Fruit fly (Drosophila melanogaster) whole organism, embryonic: Measurements from ENCODE around the gene pyx.
A peak's percentile ranks its signal among the peaks of the same experiment; 100 is the strongest.

ENCODE experiments used
- Adf1 ChIP-seq: fragments of 200-800 bp; sonication (Bioruptor generic); IDR thresholded peaks from 2 replicates; pipeline ENCODE4 v1.3.6; 2022; ENCODE audit warnings: missing biosample characterization, missing genetic modification characterization
- Bdp1 ChIP-seq: fragments of 200-800 bp; sonication (Bioruptor generic); optimal IDR thresholded peaks from 3 replicates; lab custom pipeline; 2016; ENCODE audit warnings: missing biosample characterization, missing genetic modification characterization
- CG10209 ChIP-seq: fragments of 200-800 bp; sonication (Bioruptor generic); optimal IDR thresholded peaks from 3 replicates; lab custom pipeline; 2017; ENCODE audit warnings: missing biosample characterization, mild to moderate bottlenecking, missing genetic modification characterization, missing genetic modification reagents
- CG10366 ChIP-seq: fragments of 200-800 bp; sonication (Bioruptor generic); IDR thresholded peaks from 2 replicates; pipeline ENCODE4 v1.3.6; 2022; ENCODE audit warnings: missing biosample characterization, missing genetic modification characterization
- CG11560 ChIP-seq: fragments of 200-800 bp; sonication (Bioruptor generic); IDR thresholded peaks from 3 replicates; pipeline ENCODE4 v1.3.6; 2022; ENCODE audit warnings: missing biosample characterization, missing genetic modification characterization
- CG11723 ChIP-seq: fragments of 200-800 bp; sonication (Bioruptor generic); optimal IDR thresholded peaks from 2 replicates; lab custom pipeline; 2017; ENCODE audit warnings: missing biosample characterization, mild to moderate bottlenecking, missing genetic modification characterization
- CG12744 ChIP-seq: fragments of 200-800 bp; sonication (Bioruptor generic); optimal IDR thresholded peaks from 2 replicates; lab custom pipeline; 2016; ENCODE audit warnings: missing biosample characterization, missing genetic modification characterization
- CG13624 ChIP-seq: fragments of 200-800 bp; sonication (Bioruptor generic); optimal IDR thresholded peaks from 2 replicates; lab custom pipeline; 2016; ENCODE audit warnings: missing biosample characterization, missing genetic modification characterization
- CG14710 ChIP-seq: fragments of 200-800 bp; sonication (Bioruptor generic); optimal IDR thresholded peaks from 3 replicates; lab custom pipeline; 2019; ENCODE audit warnings: missing biosample characterization, mild to moderate bottlenecking, missing genetic modification characterization, moderate library complexity
- CG15269 ChIP-seq: fragments of 200-800 bp; sonication (Bioruptor generic); optimal IDR thresholded peaks from 2 replicates; lab custom pipeline; 2018; ENCODE audit warnings: missing biosample characterization, mild to moderate bottlenecking, missing genetic modification characterization, moderate library complexity
- CG16863 ChIP-seq: fragments of 200-800 bp; sonication (Bioruptor generic); optimal IDR thresholded peaks from 3 replicates; lab custom pipeline; 2016; ENCODE audit warnings: missing biosample characterization, missing genetic modification characterization
- CG17385 ChIP-seq: fragments of 200-800 bp; sonication (Bioruptor generic); optimal IDR thresholded peaks from 3 replicates; lab custom pipeline; 2018; ENCODE audit warnings: missing biosample characterization, mild to moderate bottlenecking, missing genetic modification characterization
- CG18262 ChIP-seq: fragments of 200-800 bp; optimal IDR thresholded peaks from 3 replicates; lab custom pipeline; 2019; ENCODE audit warnings: missing biosample characterization, mild to moderate bottlenecking, missing genetic modification characterization, moderate library complexity
- CG1832 ChIP-seq: fragments of 200-800 bp; sonication (Bioruptor generic); optimal IDR thresholded peaks from 2 replicates; lab custom pipeline; 2017; ENCODE audit warnings: missing biosample characterization, mild to moderate bottlenecking, missing genetic modification characterization, inconsistent platforms
- CG18476 ChIP-seq: fragments of 200-800 bp; sonication (Bioruptor generic); optimal IDR thresholded peaks from 2 replicates; lab custom pipeline; 2016; ENCODE audit warnings: missing biosample characterization, mild to moderate bottlenecking, missing genetic modification characterization
- CG2712 ChIP-seq: fragments of 200-800 bp; optimal IDR thresholded peaks from 3 replicates; lab custom pipeline; 2019; ENCODE audit warnings: missing biosample characterization, mild to moderate bottlenecking, missing genetic modification characterization, moderate library complexity
- CG3065 ChIP-seq: fragments of 200-800 bp; sonication (Bioruptor generic); optimal IDR thresholded peaks from 2 replicates; lab custom pipeline; 2016; ENCODE audit warnings: missing biosample characterization, missing genetic modification characterization
- CG34422 ChIP-seq: fragments of 200-800 bp; sonication (Bioruptor generic); IDR thresholded peaks from 3 replicates; pipeline ENCODE4 v1.3.6; 2022; ENCODE audit warnings: missing biosample characterization, missing genetic modification characterization
- CG4282 ChIP-seq: fragments of 200-800 bp; sonication (Bioruptor generic); optimal IDR thresholded peaks from 2 replicates; lab custom pipeline; 2016; ENCODE audit warnings: missing biosample characterization, missing genetic modification characterization
- CG4424 ChIP-seq: fragments of 200-800 bp; sonication (Bioruptor generic); optimal IDR thresholded peaks from 3 replicates; lab custom pipeline; 2016; ENCODE audit warnings: missing biosample characterization, missing genetic modification characterization
- CG6175 ChIP-seq: fragments of 200-800 bp; sonication (Bioruptor generic); IDR thresholded peaks from 3 replicates; pipeline ENCODE4 v1.3.6; 2022; ENCODE audit warnings: missing biosample characterization, missing genetic modification characterization
- CG7372 ChIP-seq: fragments of 200-800 bp; sonication (Bioruptor generic); IDR thresholded peaks from 2 replicates; pipeline ENCODE4 v1.3.6; 2022; ENCODE audit warnings: missing biosample characterization, missing genetic modification characterization
- CG7963 ChIP-seq: fragments of 200-800 bp; sonication (Bioruptor generic); IDR thresholded peaks from 3 replicates; pipeline ENCODE4 v1.3.6; 2022; ENCODE audit warnings: missing biosample characterization, missing genetic modification characterization; ENCODE audit not compliant: partially characterized antibody
- CG8281 ChIP-seq: fragments of 200-800 bp; sonication (Bioruptor generic); optimal IDR thresholded peaks from 2 replicates; lab custom pipeline; 2018; ENCODE audit warnings: missing biosample characterization, mild to moderate bottlenecking, missing genetic modification characterization, moderate library complexity
- CG8765 ChIP-seq: fragments of 200-800 bp; sonication (Bioruptor generic); IDR thresholded peaks from 2 replicates; pipeline ENCODE4 v1.3.6; 2022; ENCODE audit warnings: missing biosample characterization, missing genetic modification characterization
- Camta ChIP-seq: fragments of 200-800 bp; sonication (Bioruptor generic); optimal IDR thresholded peaks from 2 replicates; lab custom pipeline; 2016; ENCODE audit warnings: missing biosample characterization, missing genetic modification characterization
- Dref ChIP-seq: fragments of 200-800 bp; sonication (Bioruptor generic); IDR thresholded peaks from 2 replicates; pipeline ENCODE4 v1.3.6; 2022; ENCODE audit warnings: missing biosample characterization, missing genetic modification characterization
- HLHmδ ChIP-seq: fragments of 200-800 bp; sonication (Bioruptor generic); optimal IDR thresholded peaks from 2 replicates; lab custom pipeline; 2018; ENCODE audit warnings: missing biosample characterization, mild to moderate bottlenecking, missing genetic modification characterization, moderate library complexity
- Hr39 ChIP-seq: fragments of >200 bp; optimal IDR thresholded peaks from 2 replicates; lab custom pipeline; 2017
- Mrtf ChIP-seq: fragments of 200-800 bp; sonication (Bioruptor generic); IDR thresholded peaks from 3 replicates; pipeline ENCODE4 v1.3.6; 2022; ENCODE audit warnings: missing biosample characterization, missing genetic modification characterization
- Oaz ChIP-seq: fragments of 200-800 bp; sonication (Bioruptor generic); IDR thresholded peaks from 2 replicates; pipeline ENCODE4 v1.3.6; 2022; ENCODE audit warnings: missing biosample characterization, missing genetic modification characterization
- Sry-β ChIP-seq: fragments of 200-800 bp; sonication (Bioruptor generic); optimal IDR thresholded peaks from 2 replicates; lab custom pipeline; 2018; ENCODE audit warnings: missing biosample characterization, mild to moderate bottlenecking, missing genetic modification characterization, moderate library complexity
- TFAM ChIP-seq: fragments of 200-800 bp; sonication (Bioruptor generic); optimal IDR thresholded peaks from 2 replicates; lab custom pipeline; 2017; ENCODE audit warnings: missing biosample characterization, missing genetic modification characterization, inconsistent platforms
- Tbp ChIP-seq: fragments of >200 bp; optimal IDR thresholded peaks from 2 replicates; lab custom pipeline; 2018; ENCODE audit warnings: missing biosample characterization, missing genetic modification characterization
- corto ChIP-seq: fragments of 200-800 bp; sonication (Bioruptor generic); optimal IDR thresholded peaks from 2 replicates; lab custom pipeline; 2016; ENCODE audit warnings: missing biosample characterization, mild to moderate bottlenecking, missing genetic modification characterization, moderate library complexity
- dysf ChIP-seq: fragments of 200-800 bp; sonication (Bioruptor generic); IDR thresholded peaks from 3 replicates; pipeline ENCODE4 v1.3.6; 2022; ENCODE audit warnings: missing biosample characterization, missing genetic modification characterization
- emc ChIP-seq: fragments of 200-800 bp; sonication (Bioruptor generic); optimal IDR thresholded peaks from 2 replicates; lab custom pipeline; 2016; ENCODE audit warnings: missing biosample characterization, missing genetic modification characterization
- ems ChIP-seq: fragments of 200-800 bp; sonication (Bioruptor generic); optimal IDR thresholded peaks from 3 replicates; lab custom pipeline; 2016; ENCODE audit warnings: missing biosample characterization, missing genetic modification characterization
- eyg ChIP-seq: fragments of 200-800 bp; sonication (Bioruptor generic); optimal IDR thresholded peaks from 3 replicates; lab custom pipeline; 2016; ENCODE audit warnings: missing biosample characterization, missing genetic modification characterization
- ind ChIP-seq: fragments of 200-800 bp; sonication (Bioruptor generic); optimal IDR thresholded peaks from 3 replicates; lab custom pipeline; 2016; ENCODE audit warnings: missing biosample characterization, missing genetic modification characterization
- jing ChIP-seq: fragments of 200-800 bp; sonication (Bioruptor generic); optimal IDR thresholded peaks from 2 replicates; lab custom pipeline; 2018; ENCODE audit warnings: missing biosample characterization, mild to moderate bottlenecking, missing genetic modification characterization
- kni ChIP-seq: fragments of 200-800 bp; sonication (Bioruptor generic); optimal IDR thresholded peaks from 3 replicates; lab custom pipeline; 2017; ENCODE audit warnings: mild to moderate bottlenecking, missing biosample characterization, missing genetic modification reagents, missing genetic modification characterization
- lilli ChIP-seq: fragments of 200-800 bp; sonication (Bioruptor generic); optimal IDR thresholded peaks from 3 replicates; lab custom pipeline; 2016; ENCODE audit warnings: missing biosample characterization, missing genetic modification characterization
- nerfin-1 ChIP-seq: fragments of 200-800 bp; sonication (Bioruptor generic); optimal IDR thresholded peaks from 3 replicates; lab custom pipeline; 2019; ENCODE audit warnings: missing biosample characterization, mild to moderate bottlenecking, missing genetic modification characterization, moderate library complexity
- nerfin-2 ChIP-seq: fragments of 200-800 bp; sonication (Bioruptor generic); IDR thresholded peaks from 2 replicates; pipeline ENCODE4 v1.3.6; 2022; ENCODE audit warnings: missing biosample characterization, missing genetic modification characterization; ENCODE audit not compliant: partially characterized antibody
- peb ChIP-seq: fragments of 200-800 bp; sonication (Bioruptor generic); IDR thresholded peaks from 2 replicates; pipeline ENCODE4 v1.3.6; 2022; ENCODE audit warnings: missing biosample characterization, missing genetic modification characterization
- ranshi ChIP-seq: fragments of 200-800 bp; sonication (Bioruptor generic); IDR thresholded peaks from 2 replicates; pipeline ENCODE4 v1.3.6; 2022; ENCODE audit warnings: missing biosample characterization, missing genetic modification characterization
- salm ChIP-seq: fragments of 200-800 bp; sonication (Bioruptor generic); optimal IDR thresholded peaks from 2 replicates; lab custom pipeline; 2018; ENCODE audit warnings: missing biosample characterization, mild to moderate bottlenecking, missing genetic modification characterization
- trh ChIP-seq: fragments of 200-800 bp; sonication (Bioruptor generic); optimal IDR thresholded peaks from 2 replicates; lab custom pipeline; 2016; ENCODE audit warnings: missing biosample characterization, missing genetic modification characterization
- vfl ChIP-seq: fragments of 200-800 bp; sonication (Bioruptor generic); optimal IDR thresholded peaks from 2 replicates; lab custom pipeline; 2016; ENCODE audit warnings: missing biosample characterization, missing genetic modification characterization
- wek ChIP-seq: fragments of 200-800 bp; sonication (Bioruptor generic); optimal IDR thresholded peaks from 3 replicates; lab custom pipeline; 2018; ENCODE audit warnings: missing biosample characterization, mild to moderate bottlenecking, missing genetic modification characterization, moderate library complexity

pyx gene

DNA sequence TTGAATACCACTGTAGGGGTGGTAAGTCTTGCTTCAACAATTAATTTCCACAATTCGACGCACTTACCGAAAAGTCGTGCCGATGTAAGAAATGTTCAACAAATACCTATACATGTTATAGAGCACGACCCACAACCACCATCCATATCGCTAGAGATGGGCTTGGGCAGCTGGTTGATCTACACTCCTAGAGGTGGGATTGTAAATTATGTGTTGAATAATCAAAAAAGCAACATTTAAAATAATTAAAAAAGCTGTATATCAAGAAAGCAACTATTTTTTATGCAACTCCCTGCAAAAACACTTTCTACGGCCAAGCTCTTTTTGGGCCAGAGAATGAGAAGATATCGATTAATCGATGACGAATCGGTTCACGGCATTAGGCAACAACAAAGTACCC lies 38.6 kb downstream of the pyx start, which contains the start of the genes CG34140, Mkp and Mtch (continued):
- TF ChIP-seq CG8281 (tag; lab: Kevin White, UChicago): no peak
- TF ChIP-seq eyg (GFP tag; lab: Kevin White, UChicago): peak; percentile 57
- peak; percentile 60 for TF ChIP-seq Adf1 (GFP tag; lab: Robert Waterston, UW)
- TF ChIP-seq wek (GFP tag; lab: Kevin White, UChicago): peak; percentile 48
- no peak for TF ChIP-seq Hr39 (lab: Kevin White, UChicago)
- TF ChIP-seq CG11560: 0 out of 3 replicates have a peak, but pooled peaks have one; percentile 43
- peak; percentile 3 for TF ChIP-seq Sry-β (GFP tag; lab: Kevin White, UChicago)
- peak; percentile 81 for TF ChIP-seq nerfin-2
- no peak for TF ChIP-seq HLHmδ (GFP tag; lab: Kevin White, UChicago)
- TF ChIP-seq CG10209 (GFP tag; lab: Kevin White, UChicago): no peak
- TF ChIP-seq Tbp: no peak
- peak; percentile 68 for TF ChIP-seq salm (tag; lab: Kevin White, UChicago)
- peak; percentile 92 for TF ChIP-seq vfl (GFP tag; lab: Kevin White, UChicago)
- peak; percentile 87 for TF ChIP-seq CG4424
- TF ChIP-seq CG15269 (tag; lab: Kevin White, UChicago): no peak
- no peak for TF ChIP-seq CG18262 (tag; lab: Kevin White, UChicago)
- peak; percentile 79 for TF ChIP-seq corto (GFP tag; lab: Kevin White, UChicago)
- TF ChIP-seq CG8765: peak; percentile 58; the same call in 1 of the 2 replicates
- TF ChIP-seq lilli (GFP tag; lab: Kevin White, UChicago): peak; percentile 96
- peak; percentile 60; the same call in 1 of the 2 replicates for TF ChIP-seq peb (GFP tag; lab: Robert Waterston, UW)
- peak; percentile 68 for TF ChIP-seq emc (GFP tag; lab: Kevin White, UChicago)
- no peak for TF ChIP-seq jing (GFP tag; lab: Kevin White, UChicago)
- peak; percentile 68 for TF ChIP-seq ems
- TF ChIP-seq CG3065 (GFP tag; lab: Kevin White, UChicago): peak; percentile 50
- peak; percentile 86 for TF ChIP-seq CG18476
- TF ChIP-seq CG6175 (GFP tag; lab: Robert Waterston, UW): peak; percentile 63; the same call in 1 of the 3 replicates
- peak; percentile 76 for TF ChIP-seq dysf (GFP tag; lab: Robert Waterston, UW)
- TF ChIP-seq CG13624: no peak
- TF ChIP-seq kni: peak; percentile 81
- TF ChIP-seq TFAM (GFP tag; lab: Kevin White, UChicago): no peak
- TF ChIP-seq CG1832 (GFP tag; lab: Kevin White, UChicago): no peak
- peak; percentile 85 for TF ChIP-seq Bdp1 (GFP tag; lab: Kevin White, UChicago)
- peak; percentile 82 for TF ChIP-seq CG12744 (GFP tag; lab: Kevin White, UChicago)
- TF ChIP-seq Camta (GFP tag; lab: Kevin White, UChicago): peak; percentile 79
- TF ChIP-seq CG34422: peak; percentile 89
- no peak for TF ChIP-seq CG11723 (GFP tag; lab: Kevin White, UChicago)
- TF ChIP-seq CG4282 (GFP tag; lab: Kevin White, UChicago): peak; percentile 71
- TF ChIP-seq nerfin-1 (tag; lab: Kevin White, UChicago): peak; percentile 99
- TF ChIP-seq Dref (GFP tag; lab: Robert Waterston, UW): peak; percentile 74
- TF ChIP-seq CG17385 (GFP tag; lab: Kevin White, UChicago): peak; percentile 74
- TF ChIP-seq Mrtf (GFP tag; lab: Robert Waterston, UW): 0 out of 3 replicates have a peak, but pooled peaks have one; percentile 51
- TF ChIP-seq CG7372 (GFP tag; lab: Robert Waterston, UW): peak; percentile 78
- peak; percentile 88 for TF ChIP-seq CG2712 (tag; lab: Kevin White, UChicago)
- TF ChIP-seq ranshi (GFP tag; lab: Robert Waterston, UW): peak; percentile 80; the same call in 1 of the 2 replicates
- 0 out of 2 replicates have a peak, but pooled peaks have one; percentile 39 for TF ChIP-seq Oaz
- peak; percentile 54; the same call in 2 of the 3 replicates for TF ChIP-seq CG7963 (GFP tag; lab: Robert Waterston, UW)
- TF ChIP-seq ind (GFP tag; lab: Kevin White, UChicago): peak; percentile 91
- peak; percentile 74 for TF ChIP-seq trh (GFP tag; lab: Kevin White, UChicago)
- peak; percentile 85 for TF ChIP-seq CG16863 (GFP tag; lab: Kevin White, UChicago)
- peak; percentile 84 for TF ChIP-seq CG10366
- peak; percentile 92 for TF ChIP-seq CG14710 (tag; lab: Kevin White, UChicago)
